Fruit fly (Drosophila melanogaster) whole organism, embryonic: ENCODE measurements around the gene CG31029.

Experiments
- Atf3 ChIP-seq: fragments of 200-800 bp; sonication (Bioruptor generic); optimal IDR thresholded peaks from 3 replicates; lab custom pipeline; 2016; ENCODE audit warnings: missing biosample characterization, missing genetic modification characterization
- Atf6 ChIP-seq: fragments of 200-800 bp; sonication (Bioruptor generic); IDR thresholded peaks from 2 replicates; pipeline ENCODE4 v1.3.6; 2022; ENCODE audit warnings: missing biosample characterization, missing genetic modification characterization
- CG10209 ChIP-seq: fragments of 200-800 bp; sonication (Bioruptor generic); optimal IDR thresholded peaks from 3 replicates; lab custom pipeline; 2017; ENCODE audit warnings: missing biosample characterization, mild to moderate bottlenecking, missing genetic modification characterization, missing genetic modification reagents
- CG10431 ChIP-seq: fragments of 200-800 bp; sonication (Bioruptor generic); optimal IDR thresholded peaks from 3 replicates; lab custom pipeline; 2018; ENCODE audit warnings: missing biosample characterization, mild to moderate bottlenecking, missing genetic modification characterization
- CG11398 ChIP-seq: fragments of 200-800 bp; sonication (Bioruptor generic); optimal IDR thresholded peaks from 2 replicates; lab custom pipeline; 2016; ENCODE audit warnings: missing biosample characterization, missing genetic modification characterization
- CG12071 ChIP-seq: fragments of 200-800 bp; sonication (Bioruptor generic); optimal IDR thresholded peaks from 3 replicates; lab custom pipeline; 2018; ENCODE audit warnings: missing biosample characterization, mild to moderate bottlenecking, missing genetic modification characterization
- CG15269 ChIP-seq: fragments of 200-800 bp; sonication (Bioruptor generic); optimal IDR thresholded peaks from 2 replicates; lab custom pipeline; 2018; ENCODE audit warnings: missing biosample characterization, mild to moderate bottlenecking, missing genetic modification characterization, moderate library complexity
- CG17328 ChIP-seq: fragments of 200-800 bp; sonication (Bioruptor generic); IDR thresholded peaks from 2 replicates; pipeline ENCODE4 v1.3.6; 2022; ENCODE audit warnings: missing biosample characterization, missing genetic modification characterization
- CG1832 ChIP-seq: fragments of 200-800 bp; sonication (Bioruptor generic); optimal IDR thresholded peaks from 2 replicates; lab custom pipeline; 2017; ENCODE audit warnings: missing biosample characterization, mild to moderate bottlenecking, missing genetic modification characterization, inconsistent platforms
- CG32772 ChIP-seq: fragments of 200-800 bp; sonication (Bioruptor generic); IDR thresholded peaks from 2 replicates; pipeline ENCODE4 v1.3.6; 2022; ENCODE audit warnings: missing biosample characterization, missing genetic modification characterization
- CG3281 ChIP-seq: fragments of 200-800 bp; sonication (Bioruptor generic); optimal IDR thresholded peaks from 3 replicates; lab custom pipeline; 2017; ENCODE audit warnings: missing biosample characterization, mild to moderate bottlenecking, missing genetic modification characterization
- CG3995 ChIP-seq: fragments of 200-800 bp; sonication (Bioruptor generic); optimal IDR thresholded peaks from 3 replicates; lab custom pipeline; 2016; ENCODE audit warnings: missing biosample characterization, missing genetic modification characterization
- CG4328 ChIP-seq: fragments of 200-800 bp; sonication (Bioruptor generic); optimal IDR thresholded peaks from 3 replicates; lab custom pipeline; 2017; ENCODE audit warnings: missing biosample characterization, missing genetic modification reagents, missing genetic modification characterization
- CG4617 ChIP-seq: fragments of 200-800 bp; sonication (Bioruptor generic); optimal IDR thresholded peaks from 3 replicates; lab custom pipeline; 2016; ENCODE audit warnings: missing biosample characterization, missing genetic modification characterization, borderline replicate concordance
- CG4854 ChIP-seq: fragments of 200-800 bp; sonication (Bioruptor generic); optimal IDR thresholded peaks from 2 replicates; lab custom pipeline; 2016; ENCODE audit warnings: missing biosample characterization, missing genetic modification characterization, inconsistent platforms
- CG5245 ChIP-seq: fragments of 200-800 bp; sonication (Bioruptor generic); optimal IDR thresholded peaks from 3 replicates; lab custom pipeline; 2016; ENCODE audit warnings: missing biosample characterization, missing genetic modification characterization
- CG7928 ChIP-seq: fragments of 200-800 bp; sonication (Bioruptor generic); optimal IDR thresholded peaks from 2 replicates; lab custom pipeline; 2017; ENCODE audit warnings: missing biosample characterization, mild to moderate bottlenecking, missing genetic modification characterization
- CG7963 ChIP-seq: fragments of 200-800 bp; sonication (Bioruptor generic); IDR thresholded peaks from 3 replicates; pipeline ENCODE4 v1.3.6; 2022; ENCODE audit warnings: missing biosample characterization, missing genetic modification characterization; ENCODE audit not compliant: partially characterized antibody
- CG8281 ChIP-seq: fragments of 200-800 bp; sonication (Bioruptor generic); optimal IDR thresholded peaks from 2 replicates; lab custom pipeline; 2018; ENCODE audit warnings: missing biosample characterization, mild to moderate bottlenecking, missing genetic modification characterization, moderate library complexity
- CG9817 ChIP-seq: fragments of 200-800 bp; sonication (Bioruptor generic); optimal IDR thresholded peaks from 2 replicates; lab custom pipeline; 2018; ENCODE audit warnings: missing biosample characterization, mild to moderate bottlenecking, missing genetic modification characterization, moderate library complexity
- CG9876 ChIP-seq: fragments of 200-800 bp; sonication (Bioruptor generic); optimal IDR thresholded peaks from 2 replicates; lab custom pipeline; 2016; ENCODE audit warnings: missing biosample characterization, missing genetic modification characterization
- CkIIα-i1 ChIP-seq: fragments of 200-800 bp; sonication (Bioruptor generic); IDR thresholded peaks from 2 replicates; pipeline ENCODE4 v1.3.6; 2022; ENCODE audit warnings: missing biosample characterization, missing genetic modification characterization
- Doc3 ChIP-seq: fragments of 200-800 bp; sonication (Bioruptor generic); IDR thresholded peaks from 3 replicates; pipeline ENCODE4 v1.3.6; 2022; ENCODE audit warnings: missing biosample characterization, missing genetic modification characterization; ENCODE audit not compliant: partially characterized antibody
- Dp ChIP-seq: fragments of 200-800 bp; sonication (Bioruptor generic); optimal IDR thresholded peaks from 2 replicates; lab custom pipeline; 2018; ENCODE audit warnings: missing biosample characterization, mild to moderate bottlenecking, missing genetic modification characterization, moderate library complexity
- Fer1 ChIP-seq: fragments of 200-800 bp; sonication (Bioruptor generic); optimal IDR thresholded peaks from 2 replicates; lab custom pipeline; 2017; ENCODE audit warnings: missing biosample characterization, mild to moderate bottlenecking, missing genetic modification characterization
- Lpt ChIP-seq: fragments of >200 bp; optimal IDR thresholded peaks from 2 replicates; lab custom pipeline; 2018; ENCODE audit warnings: missing biosample characterization, missing genetic modification characterization
- MBD-R2 ChIP-seq: fragments of 200-800 bp; sonication (Bioruptor generic); IDR thresholded peaks from 2 replicates; pipeline ENCODE4 v1.3.6; 2022; ENCODE audit warnings: missing biosample characterization, missing genetic modification characterization
- MESR4 ChIP-seq: fragments of 200-800 bp; sonication (Bioruptor generic); optimal IDR thresholded peaks from 2 replicates; lab custom pipeline; 2018; ENCODE audit warnings: missing biosample characterization, mild to moderate bottlenecking, missing genetic modification characterization, moderate library complexity
- MTF-1 ChIP-seq: fragments of 200-800 bp; sonication (Bioruptor generic); optimal IDR thresholded peaks from 2 replicates; lab custom pipeline; 2018; ENCODE audit warnings: missing biosample characterization, mild to moderate bottlenecking, missing genetic modification characterization, borderline replicate concordance
- Meics ChIP-seq: fragments of 200-800 bp; sonication (Bioruptor generic); optimal IDR thresholded peaks from 2 replicates; lab custom pipeline; 2017; ENCODE audit warnings: missing biosample characterization, mild to moderate bottlenecking, missing genetic modification characterization
- Myb ChIP-seq: fragments of 200-800 bp; sonication (Bioruptor generic); optimal IDR thresholded peaks from 2 replicates; lab custom pipeline; 2016; ENCODE audit warnings: missing biosample characterization, missing genetic modification characterization
- Pdp1 ChIP-seq, 2 experiments: fragments of 200-800 bp; sonication (Bioruptor generic); optimal IDR thresholded peaks; 3 replicates each; lab custom pipeline; 2016; ENCODE audit warnings: missing biosample characterization in 2 of 2, missing genetic modification characterization in 2 of 2, mild to moderate bottlenecking in 1 of 2, moderate library complexity in 1 of 2
- abd-A ChIP-seq: fragments of 200-800 bp; sonication (Bioruptor generic); optimal IDR thresholded peaks from 3 replicates; lab custom pipeline; 2019; ENCODE audit warnings: missing biosample characterization, mild to moderate bottlenecking, missing genetic modification characterization, moderate library complexity
- ap ChIP-seq: fragments of 200-800 bp; sonication (Bioruptor generic); IDR thresholded peaks from 2 replicates; pipeline ENCODE4 v1.3.6; 2022; ENCODE audit warnings: missing biosample characterization, missing genetic modification characterization
- dmrt99B ChIP-seq: fragments of 200-800 bp; sonication (Bioruptor generic); optimal IDR thresholded peaks from 2 replicates; lab custom pipeline; 2018; ENCODE audit warnings: missing biosample characterization, mild to moderate bottlenecking, missing genetic modification characterization, moderate library complexity
- esg ChIP-seq: fragments of 200-800 bp; sonication (Bioruptor generic); conservative IDR thresholded peaks from 2 replicates; pipeline ENCODE4 v1.3.6; 2022; ENCODE audit warnings: missing biosample characterization, missing genetic modification characterization
- ftz-f1 ChIP-seq: fragments of 200-800 bp; sonication (Bioruptor generic); optimal IDR thresholded peaks from 2 replicates; lab custom pipeline; 2016; ENCODE audit warnings: missing biosample characterization, missing genetic modification characterization
- gem ChIP-seq: fragments of 200-800 bp; sonication (Bioruptor generic); optimal IDR thresholded peaks from 2 replicates; lab custom pipeline; 2019; ENCODE audit warnings: missing biosample characterization, mild to moderate bottlenecking, missing genetic modification characterization, moderate library complexity
- gfzf ChIP-seq: fragments of 200-800 bp; sonication (Bioruptor generic); optimal IDR thresholded peaks from 2 replicates; lab custom pipeline; 2016; ENCODE audit warnings: missing biosample characterization, mild to moderate bottlenecking, missing genetic modification characterization, moderate library complexity
- jumu ChIP-seq: fragments of 200-800 bp; sonication (Bioruptor generic); optimal IDR thresholded peaks from 3 replicates; lab custom pipeline; 2016; ENCODE audit warnings: missing biosample characterization, missing genetic modification characterization
- lola ChIP-seq, 3 experiments: fragments of >200 bp in 2 of 3; fragments of 200-800 bp in 1 of 3; sonication (Bioruptor generic) in 1 of 3; optimal IDR thresholded peaks; 2 replicates each; lab custom pipeline; 2017 to 2019; ENCODE audit warnings: missing biosample characterization in 3 of 3, missing genetic modification characterization in 3 of 3, mild to moderate bottlenecking in 1 of 3, moderate library complexity in 1 of 3
- oc ChIP-seq: fragments of 200-800 bp; sonication (Bioruptor generic); optimal IDR thresholded peaks from 2 replicates; lab custom pipeline; 2018; ENCODE audit warnings: missing biosample characterization, mild to moderate bottlenecking, missing genetic modification characterization, moderate library complexity
- pan ChIP-seq, 4 experiments: fragments of >200 bp in 3 of 4; fragments of 200-800 bp in 1 of 4; sonication (Bioruptor generic) in 1 of 4; optimal IDR thresholded peaks in 3 of 4; IDR thresholded peaks in 1 of 4; 2 replicates each; pipeline versions ENCODE4 v1.3.6 to Lab custom; 2017 to 2022; ENCODE audit warnings: missing biosample characterization in 2 of 4, missing genetic modification characterization in 2 of 4, mixed read lengths in 1 of 4
- pho ChIP-seq: fragments of 200-800 bp; sonication (Bioruptor generic); optimal IDR thresholded peaks from 2 replicates; lab custom pipeline; 2016; ENCODE audit warnings: missing biosample characterization, missing genetic modification characterization
- phol ChIP-seq: fragments of 200-800 bp; sonication (Bioruptor generic); optimal IDR thresholded peaks from 3 replicates; lab custom pipeline; 2018; ENCODE audit warnings: missing biosample characterization, mild to moderate bottlenecking, missing genetic modification characterization, moderate library complexity
- sens ChIP-seq: fragments of 200-800 bp; sonication (Bioruptor generic); peaks from one replicate; lab custom pipeline; 2016; ENCODE audit warnings: missing biosample characterization, missing genetic modification characterization
- shn ChIP-seq: fragments of 200-800 bp; sonication (Bioruptor generic); optimal IDR thresholded peaks from 3 replicates; lab custom pipeline; 2016; ENCODE audit warnings: missing biosample characterization, missing genetic modification characterization
- sisA ChIP-seq: fragments of 200-800 bp; sonication (Bioruptor generic); IDR thresholded peaks from 2 replicates; pipeline ENCODE4 v1.3.6; 2022; ENCODE audit warnings: missing biosample characterization, missing genetic modification characterization
- trem ChIP-seq: fragments of 200-800 bp; optimal IDR thresholded peaks from 3 replicates; lab custom pipeline; 2019; ENCODE audit warnings: missing biosample characterization, mild to moderate bottlenecking, missing genetic modification characterization, moderate library complexity
- wek ChIP-seq: fragments of 200-800 bp; sonication (Bioruptor generic); optimal IDR thresholded peaks from 3 replicates; lab custom pipeline; 2018; ENCODE audit warnings: missing biosample characterization, mild to moderate bottlenecking, missing genetic modification characterization, moderate library complexity

CG31029 gene

dm6 chr3R:30177494-30177893 is 45.3 kb upstream of the CG31029 start, which contains the start of the genes CG1983 and CG15530 (continued):
- TF ChIP-seq MESR4 (peak; percentile 7), CG5245 (GFP tag; lab: Kevin White, UChicago) (no peak), CG4328 (GFP tag; lab: Kevin White, UChicago) (no peak), CG32772 (GFP tag; lab: Robert Waterston, UW) (no peak), CG17328 (GFP tag; lab: Robert Waterston, UW) (no peak), lola (GFP tag; optimal IDR thresholded peaks at IDR 0.05; lab: Kevin White, UChicago) (no peak), Dp (GFP tag; lab: Kevin White, UChicago) (peak; percentile 80), CG12071 (GFP tag; lab: Kevin White, UChicago) (no peak), MBD-R2 (GFP tag; lab: Robert Waterston, UW) (peak; percentile 64), shn (GFP tag; lab: Kevin White, UChicago) (no peak), CG11398 (no peak), CG4617 (GFP tag; lab: Kevin White, UChicago) (no peak), gfzf (GFP tag; lab: Kevin White, UChicago) (peak; percentile 47), CG15269 (tag; lab: Kevin White, UChicago) (no peak), sens (GFP tag; lab: Kevin White, UChicago) (peak; percentile 44), abd-A (no peak), Doc3 (GFP tag; lab: Robert Waterston, UW) (no peak), gem (tag; lab: Kevin White, UChicago) (no peak), Lpt (GFP tag; lab: Kevin White, UChicago) (no peak), wek (GFP tag; lab: Kevin White, UChicago) (no peak), Myb (GFP tag; lab: Kevin White, UChicago) (peak; percentile 47), CG7928 (GFP tag; lab: Kevin White, UChicago) (no peak), Atf6 (GFP tag; lab: Robert Waterston, UW) (no peak), pho (GFP tag; lab: Kevin White, UChicago) (no peak), CG3281 (GFP tag; lab: Kevin White, UChicago) (no peak), Atf3 (no peak), CG1832 (GFP tag; lab: Kevin White, UChicago) (no peak), Meics (GFP tag; lab: Kevin White, UChicago) (no peak), CG9817 (tag; lab: Kevin White, UChicago) (no peak), CG3995 (GFP tag; lab: Kevin White, UChicago) (no peak), Fer1 (GFP tag; lab: Kevin White, UChicago) (no peak), CkIIα-i1 (GFP tag; lab: Robert Waterston, UW) (no peak), CG9876 (GFP tag; lab: Kevin White, UChicago) (no peak), CG10431 (GFP tag; lab: Kevin White, UChicago) (no peak), Pdp1 (GFP tag; optimal IDR thresholded peaks at IDR 0.05; lab: Kevin White, UChicago) (no peak), sisA (no peak), CG10209 (GFP tag; lab: Kevin White, UChicago) (no peak), oc (tag; lab: Kevin White, UChicago) (no peak), CG7963 (GFP tag; lab: Robert Waterston, UW) (no peak), ftz-f1 (GFP tag; lab: Kevin White, UChicago) (no peak), MTF-1 (GFP tag; lab: Kevin White, UChicago) (no peak), phol (tag; lab: Kevin White, UChicago) (no peak), pan (optimal IDR thresholded peaks at IDR 0.05; lab: Kevin White, UChicago) (no peak), pan (GFP tag; optimal IDR thresholded peaks at IDR 0.05 in 1 of 2, IDR thresholded peaks at IDR 0.05 in 1 of 2) (no peak), esg (GFP tag; lab: Robert Waterston, UW) (no peak), trem (tag; lab: Kevin White, UChicago) (peak; percentile 94), jumu (GFP tag; lab: Kevin White, UChicago) (no peak), dmrt99B (tag; lab: Kevin White, UChicago) (no peak), CG8281 (no peak), CG4854 (GFP tag; lab: Kevin White, UChicago) (no peak), ap (GFP tag; lab: Robert Waterston, UW) (no peak)
